Worm (Caenorhabditis elegans) whole organism, L3 larva: ENCODE measurements around the gene ooc-5.

Experiments
- R02D3.7 ChIP-seq: fragments of 150-350 bp; optimal IDR thresholded peaks from 2 replicates; lab custom pipeline; 2014; ENCODE audit warnings: missing biosample characterization, missing genetic modification characterization
- aly-2 ChIP-seq: fragments of 150-350 bp; optimal IDR thresholded peaks from 2 replicates; lab custom pipeline; 2014; ENCODE audit warnings: missing biosample characterization, missing genetic modification characterization
- ama-1 ChIP-seq: fragments of 150-350 bp; optimal IDR thresholded peaks from 2 replicates; lab custom pipeline; 2018
- ceh-28 ChIP-seq: fragments of 150-350 bp; optimal IDR thresholded peaks from 2 replicates; lab custom pipeline; 2014; ENCODE audit warnings: missing biosample characterization, missing genetic modification reagents, missing genetic modification characterization
- ceh-82 ChIP-seq: fragments of 150-350 bp; optimal IDR thresholded peaks from 2 replicates; lab custom pipeline; 2014; ENCODE audit warnings: missing biosample characterization, missing genetic modification characterization
- fkh-10 ChIP-seq: sonication (generic microtip); optimal IDR thresholded peaks from 2 replicates; lab custom pipeline; 2017; ENCODE audit warnings: missing biosample characterization, missing genetic modification reagents, missing genetic modification characterization
- fos-1 ChIP-seq: fragments of 150-350 bp; optimal IDR thresholded peaks from 2 replicates; lab custom pipeline; 2014; ENCODE audit warnings: missing biosample characterization, missing genetic modification characterization
- jun-1 ChIP-seq: fragments of 150-350 bp; optimal IDR thresholded peaks from 2 replicates; lab custom pipeline; 2014; ENCODE audit warnings: missing biosample characterization, missing genetic modification reagents, missing genetic modification characterization
- nhr-28 ChIP-seq: fragments of 150-350 bp; optimal IDR thresholded peaks from 2 replicates; lab custom pipeline; 2014; ENCODE audit warnings: missing biosample characterization, missing genetic modification characterization
- nhr-43 ChIP-seq: sonication (generic microtip); optimal IDR thresholded peaks from 2 replicates; lab custom pipeline; 2016; ENCODE audit warnings: mild to moderate bottlenecking, missing genetic modification characterization, missing compliant biosample characterization; ENCODE audit not compliant: poor library complexity, severe bottlenecking
- nhr-77 ChIP-seq: fragments of 150-350 bp; optimal IDR thresholded peaks from 2 replicates; lab custom pipeline; 2014; ENCODE audit warnings: missing biosample characterization, missing genetic modification characterization
- pqm-1 ChIP-seq: fragments of 150-350 bp; optimal IDR thresholded peaks from 2 replicates; lab custom pipeline; 2017; ENCODE audit warnings: missing biosample characterization, missing genetic modification characterization, inconsistent platforms
- unc-39 ChIP-seq: sonication (generic microtip); optimal IDR thresholded peaks from 4 replicates; lab custom pipeline; 2017; ENCODE audit warnings: missing biosample characterization, missing genetic modification characterization

DNA sequence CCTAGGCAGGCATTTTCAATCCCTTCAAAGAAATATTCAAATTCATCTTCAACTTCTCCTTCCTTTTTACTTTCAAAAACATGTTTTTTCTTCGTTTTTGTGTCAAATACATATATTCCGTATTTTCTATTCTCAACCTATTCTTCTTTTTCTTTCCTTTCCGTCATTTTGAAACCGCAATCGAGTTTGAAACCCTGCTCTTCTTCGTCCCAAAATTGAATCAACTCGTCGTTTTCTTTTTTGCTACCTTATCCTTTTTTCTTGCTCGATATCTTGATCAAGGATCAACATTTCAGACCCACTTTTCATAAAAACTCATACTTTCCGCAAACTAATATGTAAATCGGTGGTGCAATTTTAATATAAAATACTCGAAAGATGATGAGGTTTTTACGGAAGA lies 47.8 kb upstream of the ooc-5 start:
- TF ChIP-seq ama-1 (lab: Kevin White, UChicago) (no peak), fos-1 (tag; lab: Kevin White, UChicago) (no peak), pqm-1 (tag; lab: Kevin White, UChicago) (no peak), jun-1 (tag; lab: Kevin White, UChicago) (no peak), nhr-28 (tag; lab: Kevin White, UChicago) (no peak), ceh-28 (tag; lab: Kevin White, UChicago) (no peak), nhr-77 (tag; lab: Kevin White, UChicago) (no peak), fkh-10 (GFP tag; lab: Kevin White, UChicago) (peak; percentile 68), ceh-82 (tag; lab: Kevin White, UChicago) (no peak), R02D3.7 (no peak), unc-39 (tag; lab: Kevin White, UChicago) (no peak), nhr-43 (tag; lab: Kevin White, UChicago) (no peak), aly-2 (tag; lab: Kevin White, UChicago) (no peak)
